Fruit fly (Drosophila melanogaster) ovary, adult (tissue): ENCODE data around the gene CG7352.

Experiments
- CG17801 ChIP-seq: fragments of 200-800 bp; optimal IDR thresholded peaks from 2 replicates; lab custom pipeline; 2019; ENCODE audit warnings: missing biosample characterization, mild to moderate bottlenecking, missing genetic modification characterization, moderate library complexity; ENCODE audit not compliant: partially characterized antibody

The CG7352 gene

DNA sequence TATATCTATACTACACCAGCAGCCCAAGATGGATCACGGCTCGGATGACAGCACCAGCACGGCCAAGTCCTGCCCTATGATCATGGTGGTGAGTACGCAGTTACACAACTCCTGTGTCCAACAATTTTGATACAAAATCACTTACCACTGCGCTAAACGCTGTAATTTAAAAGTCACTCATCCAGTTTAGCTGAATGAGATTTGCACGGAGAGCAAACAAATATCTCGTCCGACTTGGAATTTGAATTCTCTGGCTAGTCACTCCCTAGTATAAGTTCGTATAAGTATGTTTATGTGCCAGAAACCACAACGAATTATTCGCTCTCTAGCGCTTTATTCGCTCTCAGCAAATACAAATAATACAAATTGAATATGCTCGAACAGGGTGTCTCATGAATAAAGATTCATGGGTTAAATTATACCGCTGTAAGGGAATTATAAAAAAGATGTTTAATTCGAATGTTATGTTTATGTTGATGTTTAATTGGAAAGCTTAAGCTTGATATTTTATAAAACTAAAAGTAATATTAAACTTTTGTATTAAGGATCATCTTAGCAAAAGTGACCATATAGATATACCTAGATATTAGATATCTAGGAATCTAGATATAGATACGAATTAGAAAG, 29.6 kb upstream of the CG7352 start:
- TF ChIP-seq CG17801: no peak

DNA sequence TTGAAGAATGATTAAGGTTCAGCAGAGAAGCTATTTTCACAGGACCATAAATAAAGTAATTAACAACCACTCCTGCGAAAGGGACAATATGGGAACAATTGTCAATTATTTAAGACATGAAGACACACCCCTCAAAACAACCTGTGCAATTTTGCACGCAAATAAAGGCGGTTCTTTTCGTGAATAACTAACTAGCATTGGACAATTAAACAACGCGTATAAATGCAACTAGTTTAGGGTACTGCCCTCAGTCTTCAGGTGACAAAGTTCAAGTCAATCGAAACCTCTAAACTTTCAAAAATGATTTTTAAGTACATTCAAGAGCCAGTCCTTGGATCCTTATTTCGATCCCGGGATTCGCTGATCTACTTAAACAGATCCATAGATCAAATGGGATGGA, 25.9 kb upstream of the CG7352 start, which contains the start of gene Or85a:
Gene Or85a, plus strand, starts transcription at position 301 of the 400 bp plus-strand sequence.
- TF ChIP-seq CG17801: no peak

DNA sequence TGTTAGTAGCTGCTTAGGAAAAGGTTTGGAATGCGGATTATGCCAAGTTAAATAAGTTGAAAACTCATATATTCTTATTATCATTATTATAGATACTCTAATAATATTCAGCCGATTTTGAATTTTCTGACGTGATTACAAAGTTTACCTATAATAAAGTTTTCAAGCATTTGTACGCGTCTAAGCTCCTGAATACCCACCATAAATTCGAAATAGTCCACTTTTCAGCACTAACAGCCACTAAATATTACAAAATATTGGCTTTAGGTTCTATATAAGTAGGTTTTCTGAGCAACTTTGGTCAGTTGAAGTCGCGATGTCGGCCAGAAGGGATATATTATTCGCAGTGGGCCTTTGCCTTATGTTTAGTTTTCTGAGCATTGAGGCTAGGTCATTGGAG, 23.4 kb upstream of the CG7352 start, which contains the start of gene CG7443:
Gene CG7443, plus strand, starts transcription at position 301 of the 400 bp plus-strand sequence.
- TF ChIP-seq CG17801: no peak

DNA sequence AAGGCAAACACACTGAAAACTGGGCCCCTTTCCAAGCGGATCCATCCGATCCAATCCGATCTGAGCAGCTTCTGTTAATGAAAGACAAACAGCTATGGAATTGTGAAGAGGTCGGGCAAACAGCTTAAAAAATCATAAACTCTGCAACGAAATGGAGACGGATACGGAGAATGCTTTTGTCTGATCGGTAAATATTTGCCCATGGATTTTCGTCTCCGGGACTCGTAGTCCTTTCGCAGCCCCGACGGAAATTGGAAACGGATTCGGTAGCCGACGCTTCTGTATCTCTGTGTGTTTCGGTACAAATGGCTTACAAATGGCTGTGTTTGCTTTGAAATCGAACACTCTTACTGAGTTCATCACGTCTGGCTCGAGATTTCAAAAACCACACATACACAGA, 20.5 kb upstream of the CG7352 start:
- TF ChIP-seq CG17801: no peak

DNA sequence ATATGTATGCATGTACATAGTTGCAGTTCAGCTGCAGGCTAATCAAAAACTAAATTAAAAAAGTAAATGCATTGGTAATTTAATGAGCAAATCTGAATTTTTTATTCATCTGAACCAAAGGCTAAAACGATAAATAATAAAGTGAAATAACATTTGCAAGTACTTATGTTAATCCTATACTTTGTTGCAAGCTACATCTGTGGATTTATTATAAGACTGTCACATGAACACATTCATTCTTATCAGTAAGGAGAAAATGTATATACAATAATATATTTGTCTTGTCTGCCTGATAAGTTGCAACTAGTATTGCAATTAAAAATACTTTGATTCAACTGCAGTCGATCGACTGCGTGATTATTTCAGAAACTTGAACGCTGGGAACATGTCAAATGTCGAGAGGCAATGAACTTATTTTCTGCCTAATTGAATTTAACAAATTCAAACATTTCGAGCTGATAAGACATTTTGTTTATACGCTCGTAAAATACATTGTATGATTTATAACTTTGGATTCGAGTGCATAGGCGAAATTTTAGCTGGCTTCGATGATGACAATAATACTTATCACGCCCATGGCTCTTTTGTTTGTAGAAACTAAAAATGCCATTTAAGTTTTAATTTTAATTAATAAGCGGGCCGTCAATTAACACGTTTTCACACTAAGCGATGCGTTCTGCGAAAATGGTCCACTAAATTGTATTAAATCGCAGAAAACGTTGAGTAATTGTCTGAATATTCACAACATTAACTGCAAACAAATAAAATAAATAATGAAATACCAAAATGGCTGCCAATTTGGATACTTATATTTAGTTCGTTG, 19.2 kb upstream of the CG7352 start:
- TF ChIP-seq CG17801: no peak

DNA sequence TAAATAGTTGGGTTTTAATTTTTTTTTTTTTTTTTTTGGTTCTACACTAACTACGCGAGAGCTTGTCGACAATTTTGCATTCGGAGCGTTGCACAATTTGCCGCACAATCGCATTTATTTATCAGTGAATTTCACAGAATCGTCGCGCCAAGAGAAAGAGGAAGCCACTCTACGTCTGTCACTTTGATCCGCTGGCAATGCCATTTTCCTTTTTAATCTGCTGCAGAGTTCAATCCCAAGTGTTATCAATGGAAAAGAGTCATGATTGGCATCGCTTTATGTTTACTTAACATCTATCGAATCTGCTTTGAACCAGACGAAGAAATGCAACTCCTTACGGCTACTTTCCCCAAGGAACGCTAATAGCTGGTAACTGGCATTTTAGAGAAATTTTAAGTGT, 17.8 kb upstream of the CG7352 start:
- TF ChIP-seq CG17801: no peak

DNA sequence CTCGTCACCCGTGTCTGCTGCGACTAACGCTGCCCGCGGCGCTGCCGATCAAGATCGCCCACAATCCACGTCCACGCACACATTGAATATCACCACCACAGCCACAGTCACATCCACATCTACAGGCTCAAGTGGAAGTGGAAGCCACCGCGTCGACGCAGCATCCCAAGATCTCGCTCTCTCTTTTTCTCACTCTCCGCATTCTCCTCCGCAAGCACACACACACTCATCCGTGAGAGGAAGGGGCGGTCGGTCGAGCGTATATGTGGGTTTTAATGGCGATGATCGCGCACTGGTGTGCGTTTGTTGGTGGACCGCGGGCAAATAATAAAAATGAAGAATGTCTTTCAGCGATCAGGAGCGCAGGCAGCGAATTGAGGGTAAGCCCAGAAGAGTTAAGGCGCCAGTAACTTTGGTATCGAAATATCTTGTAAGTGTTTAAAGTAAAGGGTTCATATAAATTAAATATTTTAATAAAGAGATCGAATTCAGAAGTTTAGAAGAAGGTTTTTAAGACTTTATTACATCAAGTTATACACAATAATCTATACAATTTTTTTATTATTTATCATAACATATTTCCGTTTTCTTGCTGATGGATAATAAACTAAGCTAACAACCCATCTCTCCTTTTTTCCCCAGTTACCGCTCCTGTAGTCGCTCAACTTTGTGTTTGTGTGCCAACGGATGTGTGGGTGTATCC, 13.5 kb upstream of the CG7352 start, which contains the start of gene Poxm:
Gene Poxm, minus strand, starts transcription at position 25 of the 703 bp plus-strand sequence.
- no peak for TF ChIP-seq CG17801

DNA sequence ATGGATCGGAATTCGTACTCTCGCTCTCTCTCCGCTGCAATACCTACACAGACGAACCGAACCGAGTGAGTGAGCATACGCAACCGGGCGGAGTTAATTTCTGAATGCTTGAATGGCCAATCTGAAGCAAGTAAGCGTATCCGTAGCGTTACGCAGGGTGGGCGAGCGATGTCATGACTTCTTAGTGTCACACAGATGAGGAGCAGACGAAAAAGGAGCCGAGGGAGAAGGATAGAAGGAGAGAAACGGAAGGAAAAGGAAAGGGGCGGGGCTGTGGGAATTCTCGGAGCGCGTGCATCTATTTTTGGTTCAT, 13.0 kb upstream of the CG7352 start:
- no peak for TF ChIP-seq CG17801

DNA sequence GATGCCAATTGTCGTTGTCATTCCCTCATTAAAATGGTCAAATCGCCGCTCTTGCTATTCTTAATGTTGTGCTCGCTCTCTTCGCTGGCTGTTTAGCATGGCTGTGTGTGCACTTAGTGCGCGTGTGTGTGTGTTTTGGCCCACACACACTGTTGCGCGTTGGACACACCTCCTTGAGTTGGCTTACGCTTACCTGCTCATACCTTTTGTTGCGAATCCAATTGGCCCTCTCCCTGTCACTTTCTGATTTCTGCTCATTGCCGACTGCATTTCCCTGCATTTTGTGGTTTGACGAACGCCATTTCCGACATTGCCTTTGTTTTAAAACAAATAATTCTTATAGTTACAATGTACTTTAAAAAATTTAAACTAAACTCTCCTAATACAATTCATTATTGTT, 12.4 kb upstream of the CG7352 start:
- no peak for TF ChIP-seq CG17801

DNA sequence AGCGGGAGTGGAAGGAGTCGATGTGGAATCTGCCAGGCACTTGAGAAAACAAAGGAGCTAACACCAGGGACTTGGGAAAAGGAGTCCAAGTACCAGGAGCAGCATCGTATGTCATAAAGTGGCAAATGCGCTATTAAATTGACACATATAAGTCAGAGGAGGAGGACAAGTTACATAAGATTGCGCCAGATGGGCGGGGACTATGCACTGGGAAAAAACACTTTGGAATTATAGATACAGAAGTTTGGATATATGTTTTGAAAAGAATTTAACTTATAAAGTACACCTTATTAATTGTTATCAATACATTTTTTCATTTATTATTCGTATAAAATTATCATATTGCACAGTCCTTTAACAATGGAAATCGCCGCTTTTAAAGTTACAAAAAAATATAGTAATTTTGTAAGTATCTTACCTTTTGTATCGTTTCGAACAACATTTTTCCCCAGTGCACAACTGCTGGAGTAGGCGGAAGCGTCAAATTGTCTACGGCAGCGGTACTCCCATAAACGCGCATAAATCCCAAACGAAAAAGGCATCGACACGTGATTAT, 11.3 kb upstream of the CG7352 start:
- TF ChIP-seq CG17801: no peak

DNA sequence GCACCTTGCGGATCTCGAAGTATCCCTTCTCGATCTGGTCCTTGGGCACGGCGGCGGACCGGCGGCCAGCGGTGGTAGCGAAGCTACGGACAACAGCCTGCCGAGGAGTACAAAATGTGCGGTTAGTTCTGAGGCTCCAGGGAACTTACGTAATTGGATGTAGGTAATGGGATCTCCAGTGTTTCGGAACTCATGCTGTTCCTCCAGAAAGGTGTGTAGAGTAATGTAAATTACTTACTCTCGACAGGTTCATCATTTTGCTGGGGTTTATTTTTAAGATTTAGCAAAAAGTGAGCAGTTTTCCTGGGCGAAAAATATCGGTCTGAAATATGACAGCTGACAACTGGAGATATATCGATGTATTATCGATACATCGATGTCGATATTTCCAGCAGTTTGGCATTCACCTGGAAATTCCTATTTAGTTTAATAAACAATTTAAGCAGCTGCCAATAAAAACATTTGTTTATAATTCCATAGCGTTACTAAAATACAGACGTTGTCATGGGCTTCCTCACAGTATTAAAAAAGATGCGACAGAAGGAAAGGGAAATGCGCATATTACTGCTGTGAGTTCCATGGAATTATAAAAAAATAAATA, 6.6 kb upstream of the CG7352 start, which contains the start of the genes COX7A and Arl2:
Gene COX7A, minus strand, starts transcription at position 369 of the 601 bp plus-strand sequence.
Gene Arl2, plus strand, starts transcription at position 426 of the 601 bp plus-strand sequence.
- peak; percentile 35 for TF ChIP-seq CG17801

DNA sequence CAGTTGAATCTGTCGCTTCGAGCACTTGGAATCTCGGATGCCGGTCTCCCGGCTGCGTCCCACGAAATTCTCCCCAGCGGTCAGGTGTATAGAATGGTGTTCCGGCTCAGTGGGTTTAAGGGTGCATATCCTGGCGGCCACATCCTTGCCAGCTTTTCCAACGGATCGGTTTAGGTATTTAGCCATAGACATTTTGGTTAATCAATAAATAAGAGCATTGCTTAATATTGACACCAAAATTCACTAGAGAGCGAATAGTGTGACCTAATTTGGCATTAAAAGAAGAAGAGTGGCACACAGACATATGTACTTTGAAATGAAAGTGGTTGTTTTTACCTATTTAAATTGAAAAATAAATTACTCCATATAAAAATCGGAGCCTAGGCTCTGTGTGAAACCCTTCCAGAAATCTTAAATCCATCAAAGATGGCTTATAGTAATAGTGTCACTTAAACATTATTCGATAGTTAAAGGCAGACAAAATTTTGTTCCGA, 4.1 kb upstream of the CG7352 start, which contains the start of the genes PNKP and COX7AL:
Gene PNKP, minus strand, starts transcription at position 266 of the 494 bp plus-strand sequence.
Gene COX7AL, plus strand, starts transcription at position 419 of the 494 bp plus-strand sequence.
- no peak for TF ChIP-seq CG17801

DNA sequence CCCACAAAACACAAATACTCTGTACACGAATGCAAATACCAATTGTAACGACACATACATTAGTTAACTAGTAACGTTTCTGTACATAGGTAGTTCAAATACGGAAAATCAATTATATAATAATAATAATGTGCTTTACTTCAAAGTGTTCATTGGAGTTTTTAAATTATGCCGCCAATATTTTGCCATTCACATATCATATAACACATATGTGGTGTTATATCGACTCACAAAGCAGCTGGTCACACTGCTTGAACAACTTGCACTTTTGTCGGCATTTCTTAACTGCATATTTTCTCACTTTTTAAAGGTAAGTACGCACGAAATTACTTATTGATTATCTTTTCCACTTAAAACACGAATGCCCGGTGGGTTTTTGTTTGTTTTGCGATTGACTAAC, 3.2 kb upstream of the CG7352 start, which contains the start of gene DppIII:
Gene DppIII, plus strand, starts transcription at position 227 of the 400 bp plus-strand sequence.
- TF ChIP-seq CG17801: no peak

DNA sequence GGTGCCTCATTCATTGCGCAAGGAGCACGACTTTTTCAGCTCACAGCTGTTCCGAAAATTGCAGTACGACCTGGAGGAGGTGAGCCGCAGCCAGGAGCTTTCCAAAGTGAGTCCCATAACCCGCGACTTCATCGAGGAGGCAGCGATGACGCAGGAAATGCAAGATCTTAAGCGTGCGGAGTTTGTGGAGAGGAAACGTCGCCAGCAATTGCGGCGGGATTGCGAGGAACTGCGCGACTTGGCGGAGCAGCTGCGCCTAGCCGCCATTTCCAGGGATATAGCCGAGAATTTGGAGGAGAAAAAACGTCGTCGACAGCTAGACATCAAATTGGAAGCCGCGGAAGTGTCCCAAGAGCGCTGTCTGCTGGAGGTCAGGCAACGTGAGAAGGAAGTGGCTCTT, 456 bp downstream of the CG7352 start:
- TF ChIP-seq CG17801: no peak

DNA sequence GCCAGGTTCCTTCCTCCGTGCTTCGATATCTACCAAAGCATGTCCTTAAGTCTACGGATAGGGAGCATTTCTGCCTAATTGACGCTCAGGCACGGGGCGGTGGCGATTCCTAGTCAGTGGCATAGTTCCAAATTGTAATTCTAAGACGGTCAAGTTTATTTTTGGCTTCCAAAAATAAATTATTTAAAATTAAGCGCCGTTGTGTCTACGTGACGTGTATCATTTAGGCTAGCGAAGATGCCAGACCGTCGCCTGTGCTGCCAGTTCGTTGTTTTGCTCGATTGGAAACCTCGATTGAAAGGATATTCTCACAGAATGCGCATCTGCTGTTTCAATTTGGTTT, 1.7 kb downstream of the CG7352 start:
- TF ChIP-seq CG17801: no peak
